Worm (Caenorhabditis elegans): ENCODE measurements around the gene R10D12.6.

The R10D12.6 gene

ce11 chrV:13992017-13992416 is 42.9 kb downstream of the R10D12.6 start:
- peak; percentile 20; the same call in 1 of the 2 replicates for TF ChIP-seq lin-38 (GFP tag; IDR thresholded peaks at IDR 0.05)

DNA sequence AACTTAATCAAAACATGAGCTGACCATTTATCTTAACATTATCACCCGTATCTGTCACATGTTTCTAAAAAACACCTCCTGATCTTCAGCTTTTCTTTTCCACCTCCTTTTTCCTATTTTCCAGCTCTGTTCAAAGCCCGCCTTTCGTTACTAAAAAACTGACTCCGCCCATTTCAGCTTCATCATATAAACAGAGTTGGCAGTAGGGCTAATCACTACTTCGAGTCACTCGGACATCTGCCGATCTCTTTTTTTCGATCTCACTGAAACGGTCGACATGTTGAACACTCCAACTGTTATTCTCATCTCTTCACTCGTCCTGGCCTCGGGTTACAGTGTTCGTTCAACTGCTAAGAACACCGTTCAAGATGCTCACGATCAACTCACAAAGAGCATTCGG is 43.4 kb downstream of the R10D12.6 start, which contains the start of gene droe-4:
TSS of gene droe-4 (plus strand) at position 172 of the 400 bp plus-strand sequence.
- TF ChIP-seq ceh-20 (GFP tag; IDR thresholded peaks at IDR 0.05) (no peak), mxl-3 (GFP tag; optimal IDR thresholded peaks at IDR 0.05) (no peak), ZK546.5 (tag; optimal IDR thresholded peaks at IDR 0.05) (no peak), unc-62 (GFP tag; optimal IDR thresholded peaks at IDR 0.05 in 1 of 2) (peak in 1 of 2 experiments; percentile 56), unc-62 (tag; optimal IDR thresholded peaks at IDR 0.05) (no peak)

DNA sequence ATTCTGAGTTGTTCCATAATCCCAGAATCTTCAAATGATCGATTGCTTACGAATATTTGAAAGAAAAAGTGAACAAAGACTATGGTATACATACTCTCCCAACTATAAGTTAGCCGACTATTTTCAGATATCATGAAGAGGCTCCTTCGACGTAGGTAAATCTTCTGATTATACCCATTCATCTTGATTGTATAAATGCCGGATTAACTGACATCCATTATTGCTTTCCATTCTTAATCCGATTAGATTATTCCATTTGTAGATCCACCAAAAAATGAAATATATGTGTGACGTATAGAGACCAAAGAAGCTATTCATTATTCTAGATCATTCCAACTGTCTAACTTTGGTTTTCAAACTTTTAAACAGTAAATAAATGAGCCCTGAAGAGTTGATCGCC is 44.4 kb downstream of the R10D12.6 start:
- TF ChIP-seq ctbp-1 (GFP tag; IDR thresholded peaks at IDR 0.05) (no peak), aha-1 (tag) (no peak), T26A8.4 (GFP tag; IDR thresholded peaks at IDR 0.05) (no peak), cey-2 (tag; optimal IDR thresholded peaks at IDR 0.05; ENCODE audit: borderline replicate concordance, insufficient read depth) (no peak), tra-1 (GFP tag; IDR thresholded peaks at IDR 0.05) (no peak), lsy-2 (tag; optimal IDR thresholded peaks at IDR 0.05) (no peak), zfp-3 (GFP tag; conservative IDR thresholded peaks at IDR 0.05) (no peak), egl-27 (tag; optimal IDR thresholded peaks at IDR 0.05) (no peak), ces-1 (GFP tag; optimal IDR thresholded peaks at IDR 0.05) (no peak), ceh-44 (GFP tag; IDR thresholded peaks at IDR 0.05) (no peak), mdt-29 (GFP tag; IDR thresholded peaks at IDR 0.05) (no peak), dve-1 (tag; optimal IDR thresholded peaks at IDR 0.05; ENCODE audit: insufficient read depth) (no peak), egl-43 (GFP tag; IDR thresholded peaks at IDR 0.05) (no peak), F37D6.2 (tag; optimal IDR thresholded peaks at IDR 0.05) (no peak), mdl-1 (tag; optimal IDR thresholded peaks at IDR 0.05) (no peak), zfp-2 (tag; optimal IDR thresholded peaks at IDR 0.05) (no peak), ceh-32 (tag; optimal IDR thresholded peaks at IDR 0.05; ENCODE audit: poor library complexity) (no peak), F44E2.7 (GFP tag; IDR thresholded peaks at IDR 0.05) (no peak), nhr-28 (tag; optimal IDR thresholded peaks at IDR 0.05) (no peak)
